Worm (Caenorhabditis elegans) whole organism, young adult: ENCODE measurements around the gene lin-36.

Experiments used
- C17E4.6 ChIP-seq: fragments of 200-800 bp; sonication (Bioruptor generic); IDR thresholded peaks from 2 replicates; pipeline ENCODE4 v1.3.6; 2022; ENCODE audit warnings: missing genetic modification reagents, missing genetic modification characterization, missing compliant biosample characterization
- F55B11.4 ChIP-seq: sonication (generic microtip); optimal IDR thresholded peaks from 2 replicates; lab custom pipeline; 2016; ENCODE audit warnings: missing compliant biosample characterization, missing genetic modification characterization, borderline replicate concordance; ENCODE audit not compliant: insufficient read depth
- K11D2.4 ChIP-seq: fragments of 200-800 bp; sonication (Bioruptor generic); IDR thresholded peaks from 2 replicates; pipeline ENCODE4 v1.3.6; 2022; ENCODE audit warnings: missing genetic modification reagents, missing genetic modification characterization, missing compliant biosample characterization
- K12H6.12 ChIP-seq: fragments of 200-800 bp; sonication (Bioruptor generic); optimal IDR thresholded peaks from 2 replicates; lab custom pipeline; 2018; ENCODE audit warnings: mild to moderate bottlenecking, missing genetic modification characterization, missing compliant biosample characterization
- Y53G8AR.9 ChIP-seq: fragments of 200-800 bp; sonication (Bioruptor generic); conservative IDR thresholded peaks from 2 replicates; pipeline ENCODE4 v1.3.6; 2022; ENCODE audit warnings: missing genetic modification reagents, missing genetic modification characterization, missing compliant biosample characterization
- Y67H2A.10 ChIP-seq: fragments of 200-800 bp; sonication (Bioruptor generic); conservative IDR thresholded peaks from 2 replicates; pipeline ENCODE4 v1.3.6; 2022; ENCODE audit warnings: missing genetic modification reagents, missing genetic modification characterization, missing compliant biosample characterization
- Y79H2A.3 ChIP-seq: fragments of 200-800 bp; sonication (Bioruptor generic); conservative IDR thresholded peaks from 2 replicates; pipeline ENCODE4 v1.3.6; 2022; ENCODE audit warnings: missing genetic modification reagents, missing genetic modification characterization, missing compliant biosample characterization
- ZK185.1 ChIP-seq: sonication (generic microtip); optimal IDR thresholded peaks from 2 replicates; lab custom pipeline; 2016; ENCODE audit warnings: mild to moderate bottlenecking, missing genetic modification characterization, missing compliant biosample characterization; ENCODE audit not compliant: poor library complexity, severe bottlenecking
- akir-1 ChIP-seq: fragments of 200-800 bp; sonication (Bioruptor generic); optimal IDR thresholded peaks from 2 replicates; lab custom pipeline; 2018; ENCODE audit warnings: mild to moderate bottlenecking, missing genetic modification characterization, moderate library complexity, missing compliant biosample characterization
- aptf-2 ChIP-seq: fragments of 200-800 bp; sonication (Bioruptor generic); conservative IDR thresholded peaks from 2 replicates; pipeline ENCODE4 v1.3.6; 2022; ENCODE audit warnings: missing genetic modification reagents, missing genetic modification characterization, missing compliant biosample characterization
- aptf-3 ChIP-seq: fragments of 200-800 bp; sonication (Bioruptor generic); IDR thresholded peaks from 2 replicates; pipeline ENCODE4 v1.3.6; 2022; ENCODE audit warnings: missing genetic modification characterization, missing compliant biosample characterization
- athp-1 ChIP-seq: sonication (generic microtip); optimal IDR thresholded peaks from 2 replicates; lab custom pipeline; 2017; ENCODE audit warnings: mild to moderate bottlenecking, missing genetic modification characterization, missing compliant biosample characterization
- attf-3 ChIP-seq: fragments of 200-800 bp; sonication (Bioruptor generic); conservative IDR thresholded peaks from 2 replicates; pipeline ENCODE4 v1.3.6; 2022; ENCODE audit warnings: missing genetic modification reagents, missing genetic modification characterization, missing compliant biosample characterization
- cebp-1 ChIP-seq, 2 experiments: fragments of 200-800 bp in 1 of 2; sonication (Bioruptor generic) in 1 of 2; sonication (generic microtip) in 1 of 2; IDR thresholded peaks in 1 of 2; optimal IDR thresholded peaks in 1 of 2; 2 replicates each; pipeline versions ENCODE4 v1.3.6 to Lab custom; 2017 to 2022; ENCODE audit warnings: missing compliant biosample characterization in 2 of 2, missing genetic modification characterization in 2 of 2, mild to moderate bottlenecking in 1 of 2, missing genetic modification reagents in 1 of 2, moderate library complexity in 1 of 2
- ceh-100 ChIP-seq: fragments of 200-800 bp; sonication (Bioruptor generic); IDR thresholded peaks from 2 replicates; pipeline ENCODE4 v1.3.6; 2022; ENCODE audit warnings: missing genetic modification reagents, missing genetic modification characterization, missing compliant biosample characterization
- ceh-58 ChIP-seq: fragments of 200-800 bp; sonication (Bioruptor generic); IDR thresholded peaks from 2 replicates; pipeline ENCODE4 v1.3.6; 2022; ENCODE audit warnings: missing genetic modification characterization, missing compliant biosample characterization
- die-1 ChIP-seq: sonication (generic microtip); optimal IDR thresholded peaks from 2 replicates; lab custom pipeline; 2016; ENCODE audit warnings: missing genotype, mild to moderate bottlenecking, missing genetic modification characterization, missing compliant biosample characterization
- dox-1 ChIP-seq: fragments of 200-800 bp; sonication (Bioruptor generic); IDR thresholded peaks from 2 replicates; pipeline ENCODE4 v1.3.6; 2022; ENCODE audit warnings: missing genetic modification reagents, missing genetic modification characterization, missing compliant biosample characterization
- dpff-1 ChIP-seq: sonication (generic microtip); optimal IDR thresholded peaks from 2 replicates; lab custom pipeline; 2017; ENCODE audit warnings: mild to moderate bottlenecking, missing genetic modification characterization, missing compliant biosample characterization
- dpl-1 ChIP-seq: fragments of 150-350 bp; optimal IDR thresholded peaks from 2 replicates; lab custom pipeline; 2014; ENCODE audit warnings: missing biosample characterization, missing genetic modification reagents, missing genetic modification characterization
- efl-1 ChIP-seq: fragments of 150-350 bp; optimal IDR thresholded peaks from 2 replicates; lab custom pipeline; 2014; ENCODE audit warnings: missing biosample characterization, missing genetic modification reagents, missing genetic modification characterization
- egl-44 ChIP-seq: fragments of 200-800 bp; sonication (Bioruptor generic); IDR thresholded peaks from 2 replicates; pipeline ENCODE4 v1.3.6; 2022; ENCODE audit warnings: missing genetic modification reagents, missing genetic modification characterization, missing compliant biosample characterization
- ekl-4 ChIP-seq: fragments of 200-800 bp; sonication (Bioruptor generic); IDR thresholded peaks from 2 replicates; pipeline ENCODE4 v1.3.6; 2022; ENCODE audit warnings: missing genetic modification reagents, missing genetic modification characterization, missing compliant biosample characterization
- gei-17 ChIP-seq: fragments of 200-800 bp; sonication (Bioruptor generic); optimal IDR thresholded peaks from 2 replicates; lab custom pipeline; 2018; ENCODE audit warnings: mild to moderate bottlenecking, missing genetic modification characterization, missing compliant biosample characterization
- hmg-1.2 ChIP-seq: fragments of 200-800 bp; sonication (Bioruptor generic); IDR thresholded peaks from 2 replicates; pipeline ENCODE4 v1.3.6; 2022; ENCODE audit warnings: missing genetic modification reagents, missing genetic modification characterization, missing compliant biosample characterization
- hmg-20 ChIP-seq: fragments of 200-800 bp; sonication (Bioruptor generic); IDR thresholded peaks from 2 replicates; pipeline ENCODE4 v1.3.6; 2022; ENCODE audit warnings: missing genetic modification reagents, missing genetic modification characterization, missing compliant biosample characterization
- hsf-1 ChIP-seq: fragments of 200-800 bp; sonication (Bioruptor generic); IDR thresholded peaks from 2 replicates; pipeline ENCODE4 v1.3.6; 2022; ENCODE audit warnings: missing genetic modification reagents, missing genetic modification characterization, missing compliant biosample characterization
- lin-54 ChIP-seq: fragments of 200-800 bp; sonication (Bioruptor generic); optimal IDR thresholded peaks from 2 replicates; lab custom pipeline; 2018; ENCODE audit warnings: mild to moderate bottlenecking, missing genetic modification characterization, missing compliant biosample characterization
- lsl-1 ChIP-seq: fragments of 200-800 bp; sonication (Bioruptor generic); optimal IDR thresholded peaks from 2 replicates; lab custom pipeline; 2018; ENCODE audit warnings: mild to moderate bottlenecking, missing genetic modification characterization, moderate library complexity, missing compliant biosample characterization
- lsy-27 ChIP-seq: sonication (generic microtip); optimal IDR thresholded peaks from 2 replicates; lab custom pipeline; 2017; ENCODE audit warnings: missing genetic modification characterization, mild to moderate bottlenecking, missing compliant biosample characterization, antibody characterized with exemption, missing genotype, borderline replicate concordance; ENCODE audit not compliant: insufficient read depth
- nfya-2 ChIP-seq: fragments of 200-800 bp; sonication (Bioruptor generic); IDR thresholded peaks from 2 replicates; pipeline ENCODE4 v1.3.6; 2022; ENCODE audit warnings: missing genetic modification reagents, missing genetic modification characterization, missing compliant biosample characterization
- nfyb-1 ChIP-seq: fragments of 200-800 bp; sonication (Bioruptor generic); IDR thresholded peaks from 2 replicates; pipeline ENCODE4 v1.3.6; 2022; ENCODE audit warnings: missing genetic modification reagents, missing genetic modification characterization, missing compliant biosample characterization
- nhr-120 ChIP-seq: fragments of 200-800 bp; sonication (Bioruptor generic); IDR thresholded peaks from 2 replicates; pipeline ENCODE4 v1.3.6; 2022; ENCODE audit warnings: missing genetic modification characterization, missing compliant biosample characterization
- nhr-80 ChIP-seq: sonication (generic microtip); optimal IDR thresholded peaks from 2 replicates; lab custom pipeline; 2016; ENCODE audit warnings: missing genetic modification characterization, missing compliant biosample characterization
- rec-8 ChIP-seq, 2 experiments: sonication (generic microtip); optimal IDR thresholded peaks; 2 replicates each; lab custom pipeline; 2016; ENCODE audit warnings: mild to moderate bottlenecking in 2 of 2, missing genetic modification characterization in 2 of 2, missing genetic modification reagents in 2 of 2, missing genotype in 2 of 2, missing biosample characterization in 1 of 2, missing compliant biosample characterization in 1 of 2, moderate library complexity in 1 of 2
- sdz-38 ChIP-seq: sonication (generic microtip); optimal IDR thresholded peaks from 2 replicates; lab custom pipeline; 2016; ENCODE audit warnings: missing genotype, missing genetic modification characterization, missing compliant biosample characterization
- snpc-3.4 ChIP-seq: sonication (generic microtip); optimal IDR thresholded peaks from 2 replicates; lab custom pipeline; 2017; ENCODE audit warnings: missing genetic modification characterization, mild to moderate bottlenecking, missing compliant biosample characterization, antibody characterized with exemption, moderate library complexity, missing genotype, missing genetic modification reagents
- snpc-4 ChIP-seq, 5 experiments: fragments of 150-350 bp in 1 of 5; sonication (generic microtip) in 4 of 5; optimal IDR thresholded peaks; 2 replicates each; lab custom pipeline; 2014 to 2018; ENCODE audit warnings: missing genetic modification characterization in 5 of 5, missing biosample characterization in 3 of 5, antibody characterized with exemption in 2 of 5, mild to moderate bottlenecking in 2 of 5, missing compliant biosample characterization in 2 of 5, missing genotype in 2 of 5, moderate library complexity in 2 of 5, missing genetic modification reagents in 1 of 5
- sptf-2 ChIP-seq: fragments of 200-800 bp; sonication (Bioruptor generic); optimal IDR thresholded peaks from 2 replicates; lab custom pipeline; 2018; ENCODE audit warnings: mild to moderate bottlenecking, missing genetic modification characterization, missing compliant biosample characterization
- tbp1 ChIP-seq: fragments of 200-800 bp; sonication (Bioruptor generic); optimal IDR thresholded peaks from 2 replicates; lab custom pipeline; 2018; ENCODE audit warnings: mild to moderate bottlenecking, missing genetic modification characterization, missing compliant biosample characterization
- tlf-1 ChIP-seq: fragments of 200-800 bp; sonication (Bioruptor generic); optimal IDR thresholded peaks from 2 replicates; lab custom pipeline; 2018; ENCODE audit warnings: mild to moderate bottlenecking, missing genetic modification characterization, missing compliant biosample characterization
- unc-62 ChIP-seq: fragments of 150-350 bp; optimal IDR thresholded peaks from 2 replicates; lab custom pipeline; 2014; ENCODE audit warnings: missing biosample characterization, missing genetic modification reagents, missing genetic modification characterization
- xnd-1 ChIP-seq: sonication (generic microtip); optimal IDR thresholded peaks from 2 replicates; lab custom pipeline; 2016; ENCODE audit warnings: missing genotype, missing genetic modification reagents, missing genetic modification characterization, missing compliant biosample characterization
- ztf-18 ChIP-seq: sonication (generic microtip); optimal IDR thresholded peaks from 2 replicates; lab custom pipeline; 2016; ENCODE audit warnings: missing genotype, mild to moderate bottlenecking, missing genetic modification characterization, missing compliant biosample characterization
- ztf-25 ChIP-seq: fragments of 200-800 bp; sonication (Bioruptor generic); IDR thresholded peaks from 2 replicates; pipeline ENCODE4 v1.3.6; 2022; ENCODE audit warnings: missing genetic modification reagents, missing genetic modification characterization, missing compliant biosample characterization
- ztf-26 ChIP-seq: sonication (generic microtip); optimal IDR thresholded peaks from 2 replicates; lab custom pipeline; 2017; ENCODE audit warnings: missing genetic modification characterization, missing compliant biosample characterization
- ztf-28 ChIP-seq: fragments of 200-800 bp; sonication (Bioruptor generic); IDR thresholded peaks from 2 replicates; pipeline ENCODE4 v1.3.6; 2022; ENCODE audit warnings: missing genetic modification reagents, missing genetic modification characterization, missing compliant biosample characterization

The lin-36 gene

ce11 chrIII:7973201-7973767 lies 47.4 kb downstream of the lin-36 start, which contains the start of the genes eef-1B.1 and aco-2 (continued):
- TF ChIP-seq Y79H2A.3 (GFP tag; lab: Robert Waterston, UW) (no peak), snpc-4 (GFP tag; optimal IDR thresholded peaks at IDR 0.05; lab: Kevin White, UChicago) (no peak), snpc-4 (tag; optimal IDR thresholded peaks at IDR 0.05; lab: Kevin White, UChicago) (peak; percentile 2 to 63 (median 54)), lsy-27 (tag; lab: Kevin White, UChicago) (no peak), tbp1 (GFP tag; lab: Kevin White, UChicago) (peak; percentile 70), gei-17 (GFP tag; lab: Kevin White, UChicago) (peak; percentile 54), ztf-28 (GFP tag; lab: Robert Waterston, UW) (no peak), aptf-2 (GFP tag; lab: Robert Waterston, UW) (no peak), snpc-3.4 (tag; lab: Kevin White, UChicago) (no peak), ekl-4 (GFP tag; lab: Robert Waterston, UW) (peak; percentile 87), ZK185.1 (peak; percentile 93), ceh-58 (GFP tag; lab: Robert Waterston, UW) (no peak), hsf-1 (no peak), akir-1 (GFP tag; lab: Kevin White, UChicago) (no peak), rec-8 (tag; optimal IDR thresholded peaks at IDR 0.05; lab: Kevin White, UChicago) (no peak), athp-1 (peak; percentile 3), K12H6.12 (peak; percentile 52), ztf-26 (tag; lab: Kevin White, UChicago) (peak; percentile 74), nhr-80 (tag; lab: Kevin White, UChicago) (peak; percentile 94), egl-44 (GFP tag; lab: Robert Waterston, UW) (peak; percentile 87), Y67H2A.10 (GFP tag; lab: Robert Waterston, UW) (no peak), sptf-2 (GFP tag; lab: Kevin White, UChicago) (no peak), die-1 (tag; lab: Kevin White, UChicago) (no peak), K11D2.4 (GFP tag; lab: Robert Waterston, UW) (peak; percentile 84), efl-1 (GFP tag; lab: Kevin White, UChicago) (peak; percentile 53), lin-54 (peak; percentile 86), hmg-1.2 (GFP tag; lab: Robert Waterston, UW) (peak; percentile 55), dpff-1 (tag; lab: Kevin White, UChicago) (no peak), nfyb-1 (GFP tag; lab: Robert Waterston, UW) (peak; percentile 85), unc-62 (GFP tag; lab: Kevin White, UChicago) (no peak), attf-3 (peak; percentile 72), nfya-2 (GFP tag; lab: Robert Waterston, UW) (no peak), ztf-18 (tag; lab: Kevin White, UChicago) (peak; percentile 98), sdz-38 (no peak), Y53G8AR.9 (peak; percentile 78), cebp-1 (GFP tag; IDR thresholded peaks at IDR 0.05; lab: Robert Waterston, UW) (peak; percentile 53; the same call in 1 of the 2 replicates), cebp-1 (tag; optimal IDR thresholded peaks at IDR 0.05; lab: Kevin White, UChicago) (peak; percentile 87), lsl-1 (peak; percentile 72), ztf-25 (GFP tag; lab: Robert Waterston, UW) (no peak), ceh-100 (peak; percentile 68), dox-1 (GFP tag; lab: Robert Waterston, UW) (peak; percentile 88), C17E4.6 (no peak), F55B11.4 (tag; lab: Kevin White, UChicago) (no peak), nhr-120 (no peak), xnd-1 (tag; lab: Kevin White, UChicago) (peak; percentile 40), aptf-3 (GFP tag; lab: Robert Waterston, UW) (no peak), tlf-1 (GFP tag; lab: Kevin White, UChicago) (peak; percentile 78), hmg-20 (GFP tag; lab: Robert Waterston, UW) (no peak), dpl-1 (GFP tag; lab: Kevin White, UChicago) (peak; percentile 68)
